Worm (Caenorhabditis elegans): Measurements from ENCODE around the gene F11A5.13.

DNA sequence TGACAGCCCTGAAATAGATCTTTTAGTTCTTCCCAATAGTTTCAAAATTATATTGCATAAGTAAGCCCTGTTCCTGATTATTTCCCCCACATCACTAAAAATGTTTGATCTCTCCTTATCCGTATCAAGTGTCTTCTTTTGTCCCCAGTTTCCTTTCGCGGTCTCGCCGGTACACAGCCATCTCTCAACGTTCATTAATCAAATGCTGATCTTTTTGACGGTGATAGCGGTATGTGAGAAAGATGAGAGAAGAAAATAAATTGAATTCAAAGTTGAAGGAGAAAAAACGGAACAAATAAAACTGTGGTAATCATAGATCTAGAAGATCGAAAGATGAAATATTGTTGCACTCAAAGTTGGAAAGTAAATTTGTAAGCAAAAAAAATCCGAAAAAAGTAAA is 14.8 kb downstream of the F11A5.13 start:
- TF ChIP-seq tbx-2 (tag; optimal IDR thresholded peaks at IDR 0.05) (no peak), ceh-9 (tag; optimal IDR thresholded peaks at IDR 0.05) (no peak), nhr-28 (tag; optimal IDR thresholded peaks at IDR 0.05) (no peak), nhr-12 (tag; optimal IDR thresholded peaks at IDR 0.05) (no peak), fos-1 (tag; optimal IDR thresholded peaks at IDR 0.05) (no peak), nhr-11 (tag; optimal IDR thresholded peaks at IDR 0.05) (no peak), ceh-28 (tag; optimal IDR thresholded peaks at IDR 0.05) (no peak), aly-2 (tag; optimal IDR thresholded peaks at IDR 0.05) (no peak), lsy-12 (tag; optimal IDR thresholded peaks at IDR 0.05) (no peak), ama-1 (optimal IDR thresholded peaks at IDR 0.05) (no peak)

Measured in whole organism, L3 larva.